Worm (Caenorhabditis elegans) whole organism, young adult: ENCODE data around the gene clec-229.
A peak's percentile ranks its signal among the peaks of the same experiment; 100 is the strongest.
"Not testable (repeated sequence)": the region's sequence is repeated elsewhere in the genome, so short reads cannot be mapped to it uniquely, and the experiment has no call there.

Experiments used
- B0035.1 ChIP-seq: sonication (generic microtip); optimal IDR thresholded peaks from 2 replicates; lab custom pipeline; 2016; ENCODE audit warnings: missing genetic modification characterization, mild to moderate bottlenecking, missing compliant biosample characterization, missing genotype, missing genetic modification reagents
- B0261.1 ChIP-seq: sonication (generic microtip); optimal IDR thresholded peaks from 2 replicates; lab custom pipeline; 2016; ENCODE audit warnings: mild to moderate bottlenecking, missing genetic modification characterization, moderate library complexity, missing compliant biosample characterization
- B0336.3 ChIP-seq: fragments of 200-800 bp; sonication (Bioruptor generic); IDR thresholded peaks from 2 replicates; pipeline ENCODE4 v1.3.6; 2022; ENCODE audit warnings: missing genetic modification characterization, missing compliant biosample characterization
- F22D6.2 ChIP-seq: sonication (generic microtip); optimal IDR thresholded peaks from 2 replicates; lab custom pipeline; 2016; ENCODE audit warnings: mild to moderate bottlenecking, missing genetic modification characterization, missing compliant biosample characterization
- F37B4.10 ChIP-seq: fragments of 200-800 bp; sonication (Bioruptor generic); IDR thresholded peaks from 2 replicates; pipeline ENCODE4 v1.3.6; 2022; ENCODE audit warnings: missing genetic modification characterization, missing compliant biosample characterization
- F49E8.2 ChIP-seq: sonication (generic microtip); optimal IDR thresholded peaks from 3 replicates; lab custom pipeline; 2017; ENCODE audit warnings: missing genetic modification characterization, mild to moderate bottlenecking, missing compliant biosample characterization, antibody characterized with exemption, moderate library complexity; ENCODE audit not compliant: insufficient read depth
- ama-1 ChIP-seq, 3 experiments: fragments of 150-350 bp in 1 of 3; sonication (generic microtip) in 2 of 3; optimal IDR thresholded peaks; 2 replicates each; lab custom pipeline; 2014 to 2018; ENCODE audit warnings: missing biosample characterization in 2 of 3, missing genetic modification characterization in 2 of 3, missing genetic modification reagents in 2 of 3
- aptf-2 ChIP-seq: fragments of 200-800 bp; sonication (Bioruptor generic); conservative IDR thresholded peaks from 2 replicates; pipeline ENCODE4 v1.3.6; 2022; ENCODE audit warnings: missing genetic modification reagents, missing genetic modification characterization, missing compliant biosample characterization
- attf-3 ChIP-seq: fragments of 200-800 bp; sonication (Bioruptor generic); conservative IDR thresholded peaks from 2 replicates; pipeline ENCODE4 v1.3.6; 2022; ENCODE audit warnings: missing genetic modification reagents, missing genetic modification characterization, missing compliant biosample characterization
- attf-6 ChIP-seq: fragments of 200-800 bp; sonication (Bioruptor generic); IDR thresholded peaks from 2 replicates; pipeline ENCODE4 v1.3.6; 2022; ENCODE audit warnings: missing genetic modification reagents, missing genetic modification characterization, missing compliant biosample characterization
- bed-2 ChIP-seq: fragments of 200-800 bp; sonication (Bioruptor generic); IDR thresholded peaks from 2 replicates; pipeline ENCODE4 v1.3.6; 2022; ENCODE audit warnings: missing genetic modification reagents, missing genetic modification characterization, missing compliant biosample characterization
- ceh-100 ChIP-seq: fragments of 200-800 bp; sonication (Bioruptor generic); IDR thresholded peaks from 2 replicates; pipeline ENCODE4 v1.3.6; 2022; ENCODE audit warnings: missing genetic modification reagents, missing genetic modification characterization, missing compliant biosample characterization
- ceh-27 ChIP-seq: fragments of 200-800 bp; sonication (Bioruptor generic); optimal IDR thresholded peaks from 2 replicates; lab custom pipeline; 2018; ENCODE audit warnings: mild to moderate bottlenecking, missing genetic modification characterization, moderate library complexity, missing compliant biosample characterization
- die-1 ChIP-seq: sonication (generic microtip); optimal IDR thresholded peaks from 2 replicates; lab custom pipeline; 2016; ENCODE audit warnings: missing genotype, mild to moderate bottlenecking, missing genetic modification characterization, missing compliant biosample characterization
- dox-1 ChIP-seq: fragments of 200-800 bp; sonication (Bioruptor generic); IDR thresholded peaks from 2 replicates; pipeline ENCODE4 v1.3.6; 2022; ENCODE audit warnings: missing genetic modification reagents, missing genetic modification characterization, missing compliant biosample characterization
- egl-18 ChIP-seq: fragments of 200-800 bp; sonication (Bioruptor generic); IDR thresholded peaks from 2 replicates; pipeline ENCODE4 v1.3.6; 2022; ENCODE audit warnings: missing genetic modification reagents, missing genetic modification characterization, missing compliant biosample characterization
- egl-44 ChIP-seq: fragments of 200-800 bp; sonication (Bioruptor generic); IDR thresholded peaks from 2 replicates; pipeline ENCODE4 v1.3.6; 2022; ENCODE audit warnings: missing genetic modification reagents, missing genetic modification characterization, missing compliant biosample characterization
- ekl-4 ChIP-seq: fragments of 200-800 bp; sonication (Bioruptor generic); IDR thresholded peaks from 2 replicates; pipeline ENCODE4 v1.3.6; 2022; ENCODE audit warnings: missing genetic modification reagents, missing genetic modification characterization, missing compliant biosample characterization
- gei-17 ChIP-seq: fragments of 200-800 bp; sonication (Bioruptor generic); optimal IDR thresholded peaks from 2 replicates; lab custom pipeline; 2018; ENCODE audit warnings: mild to moderate bottlenecking, missing genetic modification characterization, missing compliant biosample characterization
- hmg-1.2 ChIP-seq: fragments of 200-800 bp; sonication (Bioruptor generic); IDR thresholded peaks from 2 replicates; pipeline ENCODE4 v1.3.6; 2022; ENCODE audit warnings: missing genetic modification reagents, missing genetic modification characterization, missing compliant biosample characterization
- hsf-1 ChIP-seq: fragments of 200-800 bp; sonication (Bioruptor generic); IDR thresholded peaks from 2 replicates; pipeline ENCODE4 v1.3.6; 2022; ENCODE audit warnings: missing genetic modification reagents, missing genetic modification characterization, missing compliant biosample characterization
- let-607 ChIP-seq, 2 experiments: fragments of 200-800 bp in 1 of 2; sonication (Bioruptor generic) in 1 of 2; sonication (generic microtip) in 1 of 2; optimal IDR thresholded peaks; 2 replicates each; lab custom pipeline; 2016 to 2018; ENCODE audit warnings: mild to moderate bottlenecking in 2 of 2, missing compliant biosample characterization in 2 of 2, missing genetic modification characterization in 2 of 2, moderate library complexity in 2 of 2, missing genotype in 1 of 2
- lin-54 ChIP-seq: fragments of 200-800 bp; sonication (Bioruptor generic); optimal IDR thresholded peaks from 2 replicates; lab custom pipeline; 2018; ENCODE audit warnings: mild to moderate bottlenecking, missing genetic modification characterization, missing compliant biosample characterization
- lsl-1 ChIP-seq: fragments of 200-800 bp; sonication (Bioruptor generic); optimal IDR thresholded peaks from 2 replicates; lab custom pipeline; 2018; ENCODE audit warnings: mild to moderate bottlenecking, missing genetic modification characterization, moderate library complexity, missing compliant biosample characterization
- madf-6 ChIP-seq: fragments of 200-800 bp; sonication (Bioruptor generic); IDR thresholded peaks from 2 replicates; pipeline ENCODE4 v1.3.6; 2022; ENCODE audit warnings: missing genetic modification reagents, missing genetic modification characterization, missing compliant biosample characterization
- mcd-1 ChIP-seq: fragments of 200-800 bp; sonication (Bioruptor generic); IDR thresholded peaks from 2 replicates; pipeline ENCODE4 v1.3.6; 2022; ENCODE audit warnings: missing genetic modification reagents, missing genetic modification characterization, missing compliant biosample characterization
- mes-4 ChIP-seq: sonication (generic microtip); optimal IDR thresholded peaks from 2 replicates; lab custom pipeline; 2016; ENCODE audit warnings: missing genotype, missing genetic modification characterization, missing compliant biosample characterization
- nfya-2 ChIP-seq: fragments of 200-800 bp; sonication (Bioruptor generic); IDR thresholded peaks from 2 replicates; pipeline ENCODE4 v1.3.6; 2022; ENCODE audit warnings: missing genetic modification reagents, missing genetic modification characterization, missing compliant biosample characterization
- nfyb-1 ChIP-seq: fragments of 200-800 bp; sonication (Bioruptor generic); IDR thresholded peaks from 2 replicates; pipeline ENCODE4 v1.3.6; 2022; ENCODE audit warnings: missing genetic modification reagents, missing genetic modification characterization, missing compliant biosample characterization
- nhr-120 ChIP-seq: fragments of 200-800 bp; sonication (Bioruptor generic); IDR thresholded peaks from 2 replicates; pipeline ENCODE4 v1.3.6; 2022; ENCODE audit warnings: missing genetic modification characterization, missing compliant biosample characterization
- nhr-90 ChIP-seq: sonication (generic microtip); optimal IDR thresholded peaks from 2 replicates; lab custom pipeline; 2016; ENCODE audit warnings: missing genotype, mild to moderate bottlenecking, missing genetic modification characterization, missing compliant biosample characterization
- rcor-1 ChIP-seq: fragments of 200-800 bp; sonication (Bioruptor generic); IDR thresholded peaks from 2 replicates; pipeline ENCODE4 v1.3.6; 2022; ENCODE audit warnings: missing genetic modification reagents, missing genetic modification characterization, missing compliant biosample characterization
- rec-8 ChIP-seq, 2 experiments: sonication (generic microtip); optimal IDR thresholded peaks; 2 replicates each; lab custom pipeline; 2016; ENCODE audit warnings: mild to moderate bottlenecking in 2 of 2, missing genetic modification characterization in 2 of 2, missing genetic modification reagents in 2 of 2, missing genotype in 2 of 2, missing biosample characterization in 1 of 2, missing compliant biosample characterization in 1 of 2, moderate library complexity in 1 of 2
- rpc-1 ChIP-seq, 2 experiments: fragments of 150-350 bp in 1 of 2; sonication (generic microtip) in 1 of 2; optimal IDR thresholded peaks; 2 replicates each; lab custom pipeline; 2014 to 2018; ENCODE audit warnings: missing biosample characterization in 1 of 2, missing genetic modification characterization in 1 of 2, missing genetic modification reagents in 1 of 2, missing genotype in 1 of 2
- sea-2 ChIP-seq: fragments of 200-800 bp; sonication (Bioruptor generic); IDR thresholded peaks from 2 replicates; pipeline ENCODE4 v1.3.6; 2022; ENCODE audit warnings: missing genetic modification characterization, missing compliant biosample characterization
- snpc-1.1 ChIP-seq: sonication (generic microtip); optimal IDR thresholded peaks from 2 replicates; lab custom pipeline; 2017; ENCODE audit warnings: missing genetic modification characterization, mild to moderate bottlenecking, missing compliant biosample characterization, antibody characterized with exemption, moderate library complexity, missing genotype, missing genetic modification reagents; ENCODE audit not compliant: insufficient read depth
- snpc-1.3 ChIP-seq: sonication (generic microtip); optimal IDR thresholded peaks from 2 replicates; lab custom pipeline; 2017; ENCODE audit warnings: missing genetic modification characterization, mild to moderate bottlenecking, missing compliant biosample characterization, antibody characterized with exemption, moderate library complexity, missing genotype, missing genetic modification reagents; ENCODE audit not compliant: insufficient read depth
- sptf-2 ChIP-seq: fragments of 200-800 bp; sonication (Bioruptor generic); optimal IDR thresholded peaks from 2 replicates; lab custom pipeline; 2018; ENCODE audit warnings: mild to moderate bottlenecking, missing genetic modification characterization, missing compliant biosample characterization
- tbp1 ChIP-seq: fragments of 200-800 bp; sonication (Bioruptor generic); optimal IDR thresholded peaks from 2 replicates; lab custom pipeline; 2018; ENCODE audit warnings: mild to moderate bottlenecking, missing genetic modification characterization, missing compliant biosample characterization
- tlf-1 ChIP-seq: fragments of 200-800 bp; sonication (Bioruptor generic); optimal IDR thresholded peaks from 2 replicates; lab custom pipeline; 2018; ENCODE audit warnings: mild to moderate bottlenecking, missing genetic modification characterization, missing compliant biosample characterization
- unc-62 ChIP-seq: fragments of 150-350 bp; optimal IDR thresholded peaks from 2 replicates; lab custom pipeline; 2014; ENCODE audit warnings: missing biosample characterization, missing genetic modification reagents, missing genetic modification characterization
- ztf-28 ChIP-seq: fragments of 200-800 bp; sonication (Bioruptor generic); IDR thresholded peaks from 2 replicates; pipeline ENCODE4 v1.3.6; 2022; ENCODE audit warnings: missing genetic modification reagents, missing genetic modification characterization, missing compliant biosample characterization

clec-229 gene

ce11 chrV:15341404-15341803 lies at the start of gene clec-229:
clec-229 (minus strand) TSS chrV:15341504.
- no peak for TF ChIP-seq gei-17 (GFP tag; lab: Kevin White, UChicago)
- TF ChIP-seq B0336.3 (GFP tag; lab: Robert Waterston, UW) = no peak
- TF ChIP-seq dox-1 (GFP tag; lab: Robert Waterston, UW) = no peak
- TF ChIP-seq sea-2 (GFP tag; lab: Robert Waterston, UW) = no peak
- no peak for TF ChIP-seq rec-8 (tag; optimal IDR thresholded peaks at IDR 0.05; lab: Kevin White, UChicago)
- TF ChIP-seq nfyb-1 (GFP tag; lab: Robert Waterston, UW) = no peak

- TF ChIP-seq B0261.1 (peak; percentile 50), tbp1 (GFP tag; lab: Kevin White, UChicago) (peak; percentile 76), rpc-1 (tag; optimal IDR thresholded peaks at IDR 0.05; lab: Kevin White, UChicago) (peak; percentile 42)
- not testable (repeated sequence) for TF ChIP-seq rpc-1 (optimal IDR thresholded peaks at IDR 0.05; lab: Kevin White, UChicago)
Observed at ce11 chrV:15390599-15390998, 49.3 kb upstream of the clec-229 start.

- TF ChIP-seq egl-18 (no peak), die-1 (tag; lab: Kevin White, UChicago) (no peak), ama-1 (optimal IDR thresholded peaks at IDR 0.05; lab: Kevin White, UChicago) (no peak), ama-1 (GFP tag; optimal IDR thresholded peaks at IDR 0.05; lab: Kevin White, UChicago) (no peak), let-607 (tag; optimal IDR thresholded peaks at IDR 0.05; lab: Kevin White, UChicago) (no peak), unc-62 (GFP tag; lab: Kevin White, UChicago) (no peak), dox-1 (GFP tag; lab: Robert Waterston, UW) (no peak), nhr-120 (no peak), mes-4 (tag; lab: Kevin White, UChicago) (no peak), madf-6 (GFP tag; lab: Robert Waterston, UW) (peak; percentile 57), ekl-4 (GFP tag; lab: Robert Waterston, UW) (no peak), ceh-100 (GFP tag; lab: Robert Waterston, UW) (no peak), nfya-2 (GFP tag; lab: Robert Waterston, UW) (no peak), lsl-1 (GFP tag; lab: Kevin White, UChicago) (no peak), F37B4.10 (GFP tag; lab: Robert Waterston, UW) (no peak), hmg-1.2 (GFP tag; lab: Robert Waterston, UW) (no peak), attf-3 (GFP tag; lab: Robert Waterston, UW) (no peak), tlf-1 (GFP tag; lab: Kevin White, UChicago) (no peak), nhr-90 (no peak), ceh-27 (no peak), sea-2 (GFP tag; lab: Robert Waterston, UW) (no peak), rcor-1 (GFP tag; lab: Robert Waterston, UW) (no peak), lin-54 (GFP tag; lab: Kevin White, UChicago) (peak; percentile 12), mcd-1 (GFP tag; lab: Robert Waterston, UW) (peak; percentile 74), egl-44 (GFP tag; lab: Robert Waterston, UW) (no peak), snpc-1.1 (tag; lab: Kevin White, UChicago) (no peak), snpc-1.3 (tag; lab: Kevin White, UChicago) (no peak), sptf-2 (GFP tag; lab: Kevin White, UChicago) (no peak), ztf-28 (GFP tag; lab: Robert Waterston, UW) (0 out of 2 replicates have a peak, but pooled peaks have one; percentile 30), aptf-2 (GFP tag; lab: Robert Waterston, UW) (0 out of 2 replicates have a peak, but pooled peaks have one; percentile 33), F22D6.2 (no peak), hsf-1 (GFP tag; lab: Robert Waterston, UW) (0 out of 2 replicates have a peak, but pooled peaks have one; percentile 30), B0035.1 (tag; lab: Kevin White, UChicago) (no peak), bed-2 (GFP tag; lab: Robert Waterston, UW) (no peak), F49E8.2 (no peak), attf-6 (GFP tag; lab: Robert Waterston, UW) (no peak)
Observed at ce11 chrV:15388820-15389384, 47.6 kb upstream of the clec-229 start, which contains the start of gene srh-170. srh-170 (minus strand) TSS chrV:15388870.
